Worm (Caenorhabditis elegans): ENCODE data around the gene srh-300.
A peak's percentile ranks its signal among the peaks of the same experiment; 100 is the strongest.
"Not testable (repeated sequence)": the region's sequence is repeated elsewhere in the genome, so short reads cannot be mapped to it uniquely, and the experiment has no call there.

srh-300 gene

DNA sequence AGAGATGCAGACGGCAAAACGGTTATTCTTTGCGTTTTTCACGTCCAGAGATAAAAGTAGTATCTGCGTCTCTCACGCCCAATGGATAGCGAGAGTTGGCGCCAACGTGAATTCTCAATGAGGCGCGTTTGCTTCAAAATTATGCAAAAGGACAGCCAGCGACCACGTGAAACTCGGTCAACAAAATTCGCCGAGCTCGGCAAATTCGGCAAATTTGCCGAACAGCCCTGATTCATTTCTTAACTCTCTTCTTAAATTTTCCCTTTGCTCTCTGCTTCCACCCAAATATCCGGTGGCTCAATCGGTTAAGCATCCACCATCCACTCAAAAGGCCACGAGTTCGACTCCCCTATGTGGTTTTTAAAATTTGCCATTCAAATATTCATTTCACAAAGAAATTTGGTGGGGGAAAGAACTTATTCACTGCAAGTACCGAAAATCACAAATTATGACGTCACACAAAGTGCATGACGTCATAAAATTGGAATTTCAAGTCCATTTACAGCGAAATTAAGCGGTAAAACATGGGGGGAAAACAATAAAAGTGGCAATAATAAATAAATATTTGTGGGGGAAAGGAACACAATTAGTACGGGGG, 23.6 kb downstream of the srh-300 start:
- no peak for TF ChIP-seq scrt-1 (GFP tag; IDR thresholded peaks at IDR 0.05)
- no peak for TF ChIP-seq tbx-11 (GFP tag; IDR thresholded peaks at IDR 0.05)
- no peak for TF ChIP-seq ceh-13 (GFP tag; optimal IDR thresholded peaks at IDR 0.05)
- no peak for TF ChIP-seq tra-4 (tag; optimal IDR thresholded peaks at IDR 0.05)
- TF ChIP-seq pes-1 (GFP tag; IDR thresholded peaks at IDR 0.05): no peak
- no peak for TF ChIP-seq ama-1 (optimal IDR thresholded peaks at IDR 0.05)
- TF ChIP-seq hnd-1 (tag; optimal IDR thresholded peaks at IDR 0.05): no peak
- TF ChIP-seq tbx-37 (GFP tag; conservative IDR thresholded peaks at IDR 0.05): no peak
- no peak for TF ChIP-seq B0310.2 (tag; optimal IDR thresholded peaks at IDR 0.05)

- TF ChIP-seq tbx-37 (GFP tag; conservative IDR thresholded peaks at IDR 0.05) (no peak), hmg-4 (GFP tag; optimal IDR thresholded peaks at IDR 0.05) (no peak), B0310.2 (tag; optimal IDR thresholded peaks at IDR 0.05) (no peak), scrt-1 (GFP tag; IDR thresholded peaks at IDR 0.05) (no peak), flt-1 (GFP tag; IDR thresholded peaks at IDR 0.05) (no peak), pes-1 (GFP tag; IDR thresholded peaks at IDR 0.05) (no peak), ceh-13 (GFP tag; optimal IDR thresholded peaks at IDR 0.05) (no peak), aly-1 (tag; optimal IDR thresholded peaks at IDR 0.05) (no peak), hnd-1 (tag; optimal IDR thresholded peaks at IDR 0.05) (no peak)
Observed at ce11 chrV:17855889-17856288, 34.0 kb downstream of the srh-300 start, which contains the start of gene tcc-1. tcc-1 (minus strand) TSS chrV:17855989.

DNA sequence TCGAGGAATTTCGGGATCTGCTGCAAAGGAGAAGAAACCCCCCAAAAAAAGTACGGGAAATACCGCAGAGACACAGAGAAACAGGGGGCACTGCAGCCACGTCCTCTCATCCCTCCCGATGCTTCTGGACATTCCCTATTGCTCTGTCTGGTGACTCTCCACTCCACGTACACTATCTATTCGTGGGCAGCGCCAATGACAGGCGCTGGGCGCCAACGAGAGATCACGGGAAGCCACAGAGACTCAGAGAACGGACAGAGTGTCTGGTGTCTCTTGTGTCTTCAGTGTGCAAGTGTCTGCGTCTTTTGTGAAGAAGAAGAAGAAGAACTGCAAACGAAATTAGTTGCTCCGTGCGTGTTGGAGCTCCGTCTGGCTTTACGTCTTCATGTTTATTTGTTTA, 36.0 kb downstream of the srh-300 start:
- TF ChIP-seq tbx-37 (GFP tag; conservative IDR thresholded peaks at IDR 0.05): peak; percentile 25; the same call in 1 of the 2 replicates
- TF ChIP-seq ceh-13 (GFP tag; optimal IDR thresholded peaks at IDR 0.05): no peak

ce11 chrV:17859065-17859464, 37.2 kb downstream of the srh-300 start:
- TF ChIP-seq tbx-37 (GFP tag; conservative IDR thresholded peaks at IDR 0.05) (no peak), ceh-36 (tag; optimal IDR thresholded peaks at IDR 0.05) (no peak), aly-1 (tag; optimal IDR thresholded peaks at IDR 0.05) (no peak), ama-1 (optimal IDR thresholded peaks at IDR 0.05) (no peak), scrt-1 (GFP tag; IDR thresholded peaks at IDR 0.05) (no peak), B0310.2 (tag; optimal IDR thresholded peaks at IDR 0.05) (no peak), F13C5.2 (tag; optimal IDR thresholded peaks at IDR 0.05) (no peak), hnd-1 (tag; optimal IDR thresholded peaks at IDR 0.05) (no peak), sea-1 (GFP tag; conservative IDR thresholded peaks at IDR 0.05) (no peak), hmbx-1 (tag; optimal IDR thresholded peaks at IDR 0.05) (no peak), tra-4 (tag; optimal IDR thresholded peaks at IDR 0.05) (no peak), hmg-4 (GFP tag; optimal IDR thresholded peaks at IDR 0.05) (no peak), tbx-11 (GFP tag; IDR thresholded peaks at IDR 0.05) (no peak), flt-1 (GFP tag; IDR thresholded peaks at IDR 0.05) (no peak)

DNA sequence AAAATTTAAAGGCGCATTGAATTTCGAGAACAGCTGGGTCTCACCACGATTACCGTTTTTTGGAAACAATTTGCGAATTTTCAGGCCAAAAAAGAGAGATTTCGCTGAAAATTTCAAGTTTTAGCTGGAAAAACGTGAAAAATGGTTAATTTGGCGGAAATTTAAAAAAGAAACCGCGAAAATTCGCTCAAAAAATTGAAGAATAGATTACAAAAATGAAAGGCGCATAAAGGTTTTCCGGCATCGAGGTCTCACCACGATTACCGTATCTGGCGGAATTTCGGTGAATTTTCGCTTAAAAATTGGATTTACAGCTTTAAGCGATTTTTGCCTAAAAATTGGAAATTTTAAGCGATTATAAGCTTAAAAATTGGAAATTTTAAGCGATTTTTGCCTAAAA, 37.6 kb downstream of the srh-300 start:
- TF ChIP-seq F13C5.2 (tag; optimal IDR thresholded peaks at IDR 0.05) (no peak), hmg-4 (GFP tag; optimal IDR thresholded peaks at IDR 0.05) (no peak), flt-1 (GFP tag; IDR thresholded peaks at IDR 0.05) (no peak), ets-7 (tag; optimal IDR thresholded peaks at IDR 0.05) (no peak), hmbx-1 (tag; optimal IDR thresholded peaks at IDR 0.05) (no peak), ceh-36 (tag; optimal IDR thresholded peaks at IDR 0.05) (no peak), sea-1 (GFP tag; conservative IDR thresholded peaks at IDR 0.05) (no peak), tbx-11 (GFP tag; IDR thresholded peaks at IDR 0.05) (no peak), hnd-1 (tag; optimal IDR thresholded peaks at IDR 0.05) (no peak), pes-1 (GFP tag; IDR thresholded peaks at IDR 0.05) (no peak), ceh-13 (GFP tag; optimal IDR thresholded peaks at IDR 0.05) (no peak), B0310.2 (tag; optimal IDR thresholded peaks at IDR 0.05) (no peak)

DNA sequence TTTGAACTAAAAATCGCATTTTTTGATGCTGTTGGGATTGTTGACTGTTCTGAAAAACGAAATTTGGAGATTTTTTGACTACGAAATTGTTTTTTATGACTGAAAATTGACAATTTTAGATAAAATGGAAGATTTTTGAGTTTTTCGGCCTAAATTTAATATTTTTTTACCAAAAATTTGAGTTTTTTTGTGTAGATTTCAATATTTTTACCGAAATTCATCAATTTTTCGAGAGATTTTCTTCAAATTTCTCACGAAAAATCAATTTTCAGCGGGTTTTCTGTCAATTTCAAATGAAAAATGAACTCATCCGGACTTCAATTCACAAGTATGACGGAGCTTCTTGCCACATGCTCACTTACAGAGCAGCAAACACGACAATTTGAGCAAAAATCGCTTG, 43.4 kb downstream of the srh-300 start, which contains the start of gene Y59A8A.8:
TSS of gene Y59A8A.8 (plus strand) at position 301 of the 400 bp plus-strand sequence.
- TF ChIP-seq scrt-1 (GFP tag; IDR thresholded peaks at IDR 0.05); tbx-37 (GFP tag; conservative IDR thresholded peaks at IDR 0.05); B0310.2 (tag; optimal IDR thresholded peaks at IDR 0.05): not testable (repeated sequence)

DNA sequence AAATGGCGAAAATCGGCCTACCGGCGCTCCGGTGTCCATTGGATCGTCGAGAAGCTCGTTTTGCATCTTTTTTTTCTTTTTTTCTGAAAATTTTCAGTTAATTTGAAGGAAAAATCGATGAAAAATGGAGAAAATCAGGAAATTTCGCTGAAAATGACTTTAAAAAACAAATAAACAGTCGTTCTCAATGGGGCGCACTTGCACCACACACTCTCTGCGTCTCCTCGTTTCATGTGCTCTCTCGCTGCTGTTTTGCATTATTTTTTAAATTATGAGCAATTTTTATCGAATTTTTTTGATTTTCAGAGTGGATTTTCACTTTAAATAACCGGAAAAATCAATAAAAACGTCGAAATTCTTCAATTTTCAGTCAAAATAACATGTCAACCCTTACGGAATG, 48.7 kb downstream of the srh-300 start, which contains the start of gene csn-1:
TSS of gene csn-1 (minus strand) at position 83 of the 400 bp plus-strand sequence.
- TF ChIP-seq sea-1 (GFP tag; conservative IDR thresholded peaks at IDR 0.05): no peak
- no peak for TF ChIP-seq pes-1 (GFP tag; IDR thresholded peaks at IDR 0.05)
- TF ChIP-seq B0310.2 (tag; optimal IDR thresholded peaks at IDR 0.05): no peak
- no peak for TF ChIP-seq scrt-1 (GFP tag; IDR thresholded peaks at IDR 0.05)
- TF ChIP-seq hnd-1 (tag; optimal IDR thresholded peaks at IDR 0.05): no peak
- no peak for TF ChIP-seq F13C5.2 (tag; optimal IDR thresholded peaks at IDR 0.05)
- no peak for TF ChIP-seq ceh-36 (tag; optimal IDR thresholded peaks at IDR 0.05)
- no peak for TF ChIP-seq tra-4 (tag; optimal IDR thresholded peaks at IDR 0.05)
- no peak for TF ChIP-seq ceh-13 (GFP tag; optimal IDR thresholded peaks at IDR 0.05)

DNA sequence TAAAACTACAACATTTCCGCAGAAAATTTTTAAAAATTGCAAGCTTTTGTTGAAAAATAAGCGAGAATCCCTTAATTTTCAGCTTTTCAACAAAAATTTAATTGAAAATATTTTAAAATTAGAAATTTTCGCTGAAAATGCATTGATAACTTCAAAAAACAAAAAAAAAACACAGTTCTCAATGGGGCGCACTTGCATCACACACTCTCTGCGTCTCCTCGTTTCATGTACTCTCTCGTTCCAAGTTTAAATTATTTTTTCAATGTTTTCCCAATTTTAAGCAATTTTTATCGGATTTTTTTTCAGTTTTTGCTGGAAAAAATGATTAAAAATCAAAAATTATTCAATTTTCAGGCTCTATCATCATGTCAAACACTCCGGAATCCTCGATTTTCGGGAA, 49.1 kb downstream of the srh-300 start, which contains the start of gene phf-14:
TSS of gene phf-14 (plus strand) at position 345 of the 400 bp plus-strand sequence.
- TF ChIP-seq ets-7 (tag; optimal IDR thresholded peaks at IDR 0.05) (no peak), tra-4 (tag; optimal IDR thresholded peaks at IDR 0.05) (no peak), F13C5.2 (tag; optimal IDR thresholded peaks at IDR 0.05) (peak; percentile 43)

All from whole organism, early embryonic.